Fruit fly (Drosophila melanogaster): ENCODE measurements around the gene CG16743.

The CG16743 gene

DNA sequence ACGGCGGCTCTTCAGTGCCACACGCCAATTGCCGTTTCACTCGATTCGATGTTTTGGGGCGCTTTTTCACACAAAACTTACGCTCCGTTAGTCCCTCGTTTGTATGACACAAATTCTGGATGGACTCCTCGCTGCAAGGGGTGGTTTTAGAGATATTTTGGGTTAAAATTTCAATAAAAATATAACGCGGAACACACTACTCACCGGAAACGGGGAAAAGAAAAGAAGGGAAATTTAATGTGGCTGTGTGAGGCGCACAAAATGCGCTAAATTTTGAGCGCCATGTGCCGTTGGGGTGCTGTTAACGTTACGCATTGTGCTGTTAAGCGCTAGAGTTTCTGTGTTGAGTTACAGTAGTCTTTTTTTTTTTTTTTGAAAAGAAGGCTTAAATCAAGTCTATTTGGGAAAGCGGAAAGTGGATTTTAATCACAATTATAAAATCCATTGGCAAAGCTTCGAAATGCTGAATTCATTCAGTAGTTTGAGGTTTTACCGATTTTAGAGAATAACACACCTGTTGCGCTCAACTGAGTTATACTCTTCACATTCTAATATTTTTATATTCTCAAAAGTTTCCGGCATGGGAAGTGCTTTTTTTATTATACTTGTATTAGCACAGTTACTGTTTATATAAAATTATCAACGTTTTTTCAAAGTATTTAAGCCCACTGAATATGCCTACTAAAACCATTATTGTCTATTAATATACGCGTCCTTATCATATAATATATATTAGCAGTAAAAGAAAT is 32.0 kb downstream of the CG16743 start, which contains the start of gene RpL9 (continued):
- no peak for TF ChIP-seq CG15269 (tag; optimal IDR thresholded peaks at IDR 0.05)
- peak; percentile 90 for TF ChIP-seq BtbVII (GFP tag; optimal IDR thresholded peaks at IDR 0.05)
- TF ChIP-seq CrebB (tag; optimal IDR thresholded peaks at IDR 0.05): peak; percentile 84
- peak; percentile 45 for TF ChIP-seq CG3995 (GFP tag; optimal IDR thresholded peaks at IDR 0.05)
- TF ChIP-seq CG14050 (GFP tag; IDR thresholded peaks at IDR 0.05): no peak; the same call in 1 of the 3 replicates
- peak; percentile 9 for TF ChIP-seq sima (GFP tag; optimal IDR thresholded peaks at IDR 0.05)
- peak; percentile 90 for TF ChIP-seq dm (GFP tag; optimal IDR thresholded peaks at IDR 0.05)
- TF ChIP-seq CG10959 (GFP tag; IDR thresholded peaks at IDR 0.05): no peak; the same call in 1 of the 2 replicates
- no peak for TF ChIP-seq CG12155 (GFP tag; optimal IDR thresholded peaks at IDR 0.05)
- no peak for TF ChIP-seq Kr (GFP tag; optimal IDR thresholded peaks at IDR 0.05)
- TF ChIP-seq nom (GFP tag; optimal IDR thresholded peaks at IDR 0.05): peak; percentile 88
- TF ChIP-seq CG18011 (GFP tag; optimal IDR thresholded peaks at IDR 0.05): peak; percentile 71
- peak; percentile 50 for TF ChIP-seq Lhr (GFP tag; optimal IDR thresholded peaks at IDR 0.05)
- no peak for TF ChIP-seq fd64A (GFP tag; optimal IDR thresholded peaks at IDR 0.05)
- TF ChIP-seq CG32772 (GFP tag; IDR thresholded peaks at IDR 0.05): no peak
- no peak for TF ChIP-seq tap (tag; optimal IDR thresholded peaks at IDR 0.05)
- peak; percentile 45 for TF ChIP-seq lilli (GFP tag; optimal IDR thresholded peaks at IDR 0.05)
- TF ChIP-seq Dref (GFP tag; IDR thresholded peaks at IDR 0.05): no peak
- TF ChIP-seq Ssrp (tag; optimal IDR thresholded peaks at IDR 0.05): no peak
- TF ChIP-seq HLH54F (GFP tag; optimal IDR thresholded peaks at IDR 0.05): peak; percentile 32
- no peak for TF ChIP-seq Oli (tag; optimal IDR thresholded peaks at IDR 0.05)
- peak; percentile 80 for TF ChIP-seq p53 (GFP tag; optimal IDR thresholded peaks at IDR 0.05)
- TF ChIP-seq CG13296 (GFP tag; optimal IDR thresholded peaks at IDR 0.05): peak; percentile 89
- TF ChIP-seq CG10274 (GFP tag; optimal IDR thresholded peaks at IDR 0.05): peak; percentile 54
- peak; percentile 39 for TF ChIP-seq trem (tag; optimal IDR thresholded peaks at IDR 0.05)
- peak; percentile 33 for TF ChIP-seq CG9876 (GFP tag; optimal IDR thresholded peaks at IDR 0.05)
- no peak for TF ChIP-seq chm (GFP tag; IDR thresholded peaks at IDR 0.05)
- no peak for TF ChIP-seq CG8924 (tag; optimal IDR thresholded peaks at IDR 0.05)
- peak; percentile 53 for TF ChIP-seq CG15601 (tag; optimal IDR thresholded peaks at IDR 0.05)
- peak; percentile 85 for TF ChIP-seq onecut (GFP tag; IDR thresholded peaks at IDR 0.05)
- no peak for TF ChIP-seq D19A (tag; optimal IDR thresholded peaks at IDR 0.05)
- no peak for TF ChIP-seq ssp (GFP tag; IDR thresholded peaks at IDR 0.05)
- no peak; the same call in none of the 2 replicates for TF ChIP-seq E2f2 (GFP tag; IDR thresholded peaks at IDR 0.05)
- TF ChIP-seq CG13123 (GFP tag; optimal IDR thresholded peaks at IDR 0.05): no peak
- peak; percentile 30 for TF ChIP-seq CG4617 (GFP tag; optimal IDR thresholded peaks at IDR 0.05; ENCODE audit: borderline replicate concordance)
- TF ChIP-seq Ets97D (GFP tag; optimal IDR thresholded peaks at IDR 0.05): peak; percentile 98
- no peak for TF ChIP-seq pros (GFP tag; optimal IDR thresholded peaks at IDR 0.05)
- TF ChIP-seq dmrt99B (tag; optimal IDR thresholded peaks at IDR 0.05): no peak
- peak; percentile 69 for TF ChIP-seq MBD-R2 (GFP tag; IDR thresholded peaks at IDR 0.05)
- TF ChIP-seq ac (GFP tag; optimal IDR thresholded peaks at IDR 0.05): peak; percentile 70
- peak; percentile 79 for TF ChIP-seq HLHmδ (GFP tag; optimal IDR thresholded peaks at IDR 0.05)
- TF ChIP-seq sug (tag; optimal IDR thresholded peaks at IDR 0.05): peak; percentile 64
- peak; percentile 72 for TF ChIP-seq CG33557 (GFP tag; optimal IDR thresholded peaks at IDR 0.05)
- TF ChIP-seq gsb-n (tag; optimal IDR thresholded peaks at IDR 0.05): no peak
- peak; percentile 20 for TF ChIP-seq pum (GFP tag; optimal IDR thresholded peaks at IDR 0.05)
- TF ChIP-seq CG8089 (GFP tag; optimal IDR thresholded peaks at IDR 0.05): peak; percentile 60
- peak; percentile 64 for TF ChIP-seq Oaz (GFP tag; IDR thresholded peaks at IDR 0.05)
- no peak for TF ChIP-seq kni (GFP tag; optimal IDR thresholded peaks at IDR 0.05)
- TF ChIP-seq lola (GFP tag; optimal IDR thresholded peaks at IDR 0.05): peak in 1 of 3 experiments; percentile 7
